Fruit fly (Drosophila melanogaster) S2 (cell line): ENCODE measurements around the gene CG32040.

Experiments
- CG8478 ChIP-seq: fragments of >200 bp; optimal IDR thresholded peaks from 2 replicates; lab custom pipeline; 2018
- CTCF ChIP-seq, 2 experiments: fragments of >200 bp; optimal IDR thresholded peaks; 2 replicates each; lab custom pipeline; 2018

CG32040 gene

DNA sequence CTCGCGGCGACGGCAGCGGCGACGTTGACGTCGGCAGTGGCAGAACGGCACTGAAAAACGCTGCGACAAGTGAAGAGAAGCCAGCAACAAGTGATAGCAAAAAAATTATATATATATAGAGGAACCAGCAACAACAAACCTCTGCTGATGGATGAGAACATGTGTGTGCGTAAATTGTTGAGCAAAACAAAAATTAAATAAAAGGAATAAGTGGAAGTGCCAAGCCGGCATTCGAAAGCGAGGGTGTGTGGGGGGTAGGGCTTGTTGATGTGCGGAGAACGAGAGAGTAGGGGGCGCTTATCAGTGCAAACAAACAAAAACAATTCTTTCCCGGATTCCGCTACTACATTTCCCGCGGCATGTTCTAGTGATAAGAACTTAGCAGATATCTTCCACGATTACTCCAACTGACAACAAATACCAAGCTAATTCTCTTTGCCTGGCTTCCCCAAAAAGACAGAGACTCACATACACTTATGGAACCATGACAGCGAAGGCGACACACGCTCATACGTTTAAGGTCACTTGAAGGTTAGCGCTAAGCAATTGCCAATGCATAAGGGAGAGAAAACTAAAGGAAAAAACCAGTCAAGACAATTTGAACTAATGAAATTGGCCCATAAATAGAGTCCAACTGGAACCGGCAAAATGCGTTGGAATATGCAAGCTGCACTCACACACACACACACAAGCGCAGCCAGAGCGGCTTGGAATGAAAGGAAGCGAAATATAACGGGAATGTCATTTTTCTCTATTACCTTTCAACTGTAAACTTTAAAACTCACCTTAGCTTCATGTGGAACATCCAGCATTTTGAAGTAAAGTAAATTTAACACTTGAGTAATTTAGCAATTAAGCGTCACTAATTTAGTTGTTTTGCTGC, 4.2 kb downstream of the CG32040 start:
- no peak for TF ChIP-seq CTCF (optimal IDR thresholded peaks at IDR 0.05; lab: Kevin White, UChicago)
- no peak for TF ChIP-seq CG8478 (lab: Kevin White, UChicago)

DNA sequence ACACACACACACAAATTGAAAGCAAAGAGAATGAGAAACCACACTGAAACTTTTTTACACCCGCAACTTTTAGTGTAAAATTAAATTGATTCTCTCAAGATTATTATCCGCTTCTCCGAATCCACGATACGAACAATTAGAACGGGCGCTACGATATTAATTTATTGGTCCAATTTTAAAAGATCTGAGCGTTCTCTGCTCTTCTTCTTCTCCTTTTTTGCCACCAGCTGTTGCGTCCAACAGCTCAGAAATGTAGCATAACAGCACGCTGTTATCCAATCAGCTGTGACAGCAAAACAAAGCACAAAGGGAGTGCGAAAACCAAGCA, 4.8 kb downstream of the CG32040 start, which contains the start of the genes UGP and Svip:
TSS of gene UGP (minus strand) at position 223 of the 328 bp plus-strand sequence.
TSS of gene Svip (plus strand) at position 287 of the 328 bp plus-strand sequence.
- TF ChIP-seq CG8478 (lab: Kevin White, UChicago) (no peak), CTCF (optimal IDR thresholded peaks at IDR 0.05; lab: Kevin White, UChicago) (no peak)

DNA sequence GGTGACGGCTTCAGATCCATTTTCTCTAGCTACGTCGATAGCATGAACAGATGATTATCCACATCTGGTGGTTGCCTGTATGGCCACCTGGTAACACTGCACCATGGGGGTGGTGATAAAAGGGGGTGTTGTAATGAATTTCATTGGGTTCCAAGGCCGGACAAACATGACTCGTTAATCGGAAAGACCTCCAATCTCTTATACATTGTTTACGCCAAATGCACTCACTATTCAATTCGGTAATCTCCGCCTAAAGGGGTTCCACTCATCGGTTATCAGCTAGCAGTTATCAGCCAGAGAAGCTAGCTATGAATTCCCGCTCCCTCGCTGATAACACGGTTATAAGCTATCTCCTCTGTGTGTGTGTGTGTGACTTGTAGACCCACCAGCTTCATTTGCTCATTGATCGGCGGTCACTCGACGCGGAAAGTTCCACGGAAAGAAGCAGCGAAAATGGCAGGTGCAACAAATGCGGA, 6.4 kb downstream of the CG32040 start, which contains the start of gene Pdxk:
TSS of gene Pdxk (plus strand) at position 100 of the 476 bp plus-strand sequence.
- TF ChIP-seq CTCF (optimal IDR thresholded peaks at IDR 0.05; lab: Kevin White, UChicago) (no peak), CG8478 (lab: Kevin White, UChicago) (no peak)

DNA sequence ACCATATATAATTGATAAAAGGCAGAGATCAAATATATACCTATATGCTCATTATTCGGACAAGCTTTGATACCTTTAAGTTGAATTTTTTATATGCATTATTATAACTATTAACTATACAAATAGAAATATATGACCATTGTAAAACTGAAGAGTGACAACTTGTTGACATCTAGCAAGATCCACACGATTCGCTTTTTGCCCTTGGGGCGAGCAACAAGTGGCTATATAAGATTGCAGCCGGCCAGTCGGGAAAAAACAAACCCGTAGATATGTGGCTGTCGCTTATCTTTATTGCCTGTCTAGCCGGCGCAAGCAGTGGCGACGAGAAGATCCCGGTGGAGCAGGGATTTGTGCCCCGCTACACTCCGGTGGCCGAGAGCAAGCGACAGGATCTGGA, 8.1 kb downstream of the CG32040 start, which contains the start of gene CG34456:
TSS of gene CG34456 (plus strand) at position 215 of the 400 bp plus-strand sequence.
- TF ChIP-seq CG8478 (lab: Kevin White, UChicago) (no peak), CTCF (optimal IDR thresholded peaks at IDR 0.05; lab: Kevin White, UChicago) (no peak)

DNA sequence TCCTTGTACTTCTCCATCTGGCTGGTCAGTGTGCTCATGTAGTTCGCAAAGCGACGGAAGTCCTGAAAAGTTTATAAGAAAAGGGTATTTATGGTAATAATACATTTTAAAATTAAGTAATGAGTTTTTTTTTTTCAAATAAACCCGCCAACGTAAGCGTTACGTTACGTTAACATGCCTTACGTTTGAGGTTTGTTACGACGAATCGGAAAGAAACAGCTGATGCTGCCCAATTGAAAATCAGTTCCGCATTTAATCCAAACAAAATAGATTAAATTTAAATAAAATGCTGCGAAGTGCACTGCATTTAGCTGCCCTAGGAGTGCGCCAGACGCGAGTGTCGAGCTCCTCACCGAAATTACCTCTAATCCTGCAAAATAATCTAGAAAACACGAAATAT, 10.3 kb downstream of the CG32040 start, which contains the start of gene mRRF1:
TSS of gene mRRF1 (plus strand) at position 220 of the 400 bp plus-strand sequence.
- TF ChIP-seq CG8478 (lab: Kevin White, UChicago) (no peak), CTCF (optimal IDR thresholded peaks at IDR 0.05; lab: Kevin White, UChicago) (no peak)

DNA sequence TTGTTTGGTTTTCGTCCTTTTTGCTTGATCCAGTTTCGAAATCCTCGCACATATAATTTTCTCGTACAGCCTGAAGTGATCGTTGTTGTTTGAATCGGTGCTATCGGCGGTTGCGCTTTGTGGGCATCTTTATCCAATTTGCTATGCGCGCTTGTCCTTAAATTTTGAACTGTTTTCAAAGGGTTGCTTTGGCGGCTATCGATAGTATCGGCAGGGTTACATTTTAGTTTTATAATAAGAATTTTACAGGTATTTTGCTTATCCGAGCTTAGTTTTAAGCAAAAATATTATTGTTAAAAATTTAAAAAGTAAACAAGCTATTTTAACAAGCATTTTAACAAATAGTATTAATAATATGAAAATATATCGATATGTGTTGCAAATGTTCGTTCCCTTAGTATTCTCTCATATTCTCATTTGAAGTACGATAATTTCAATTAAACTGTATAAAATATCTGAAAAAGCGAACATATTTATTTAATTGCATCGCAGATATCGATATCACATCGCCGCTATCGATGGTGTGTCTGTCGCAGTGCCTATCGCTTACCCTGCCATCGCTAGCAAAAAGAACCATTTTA, 13.1 kb downstream of the CG32040 start, which contains the start of the genes Klp67A and CG4452:
TSS of gene Klp67A (minus strand) at position 197 of the 581 bp plus-strand sequence.
TSS of gene CG4452 (plus strand) at position 528 of the 581 bp plus-strand sequence.
- TF ChIP-seq CG8478 (lab: Kevin White, UChicago) = no peak
- no peak for TF ChIP-seq CTCF (optimal IDR thresholded peaks at IDR 0.05; lab: Kevin White, UChicago)

DNA sequence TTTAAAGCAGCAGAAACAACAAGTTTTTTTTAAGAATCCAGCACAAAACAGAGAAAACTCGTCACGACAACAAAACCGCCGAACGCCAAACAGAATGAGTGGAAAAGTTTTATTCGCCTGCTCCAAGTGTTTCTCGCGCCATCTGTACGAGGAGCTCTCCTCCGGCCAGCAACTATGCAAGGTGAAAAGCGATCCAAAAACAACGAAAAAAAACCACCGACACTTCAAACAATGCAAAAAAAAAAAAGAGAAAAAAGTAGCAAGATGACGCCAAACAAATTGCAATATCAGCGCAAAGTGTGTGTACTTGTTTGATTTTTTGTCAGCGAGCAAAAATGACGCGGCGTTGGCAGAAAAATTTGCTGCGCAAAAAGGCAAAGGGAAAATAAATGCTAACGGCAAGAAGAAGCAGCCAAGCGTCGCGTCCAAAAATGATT, 13.6 kb downstream of the CG32040 start:
- TF ChIP-seq CG8478 (lab: Kevin White, UChicago) (no peak), CTCF (optimal IDR thresholded peaks at IDR 0.05; lab: Kevin White, UChicago) (no peak)

DNA sequence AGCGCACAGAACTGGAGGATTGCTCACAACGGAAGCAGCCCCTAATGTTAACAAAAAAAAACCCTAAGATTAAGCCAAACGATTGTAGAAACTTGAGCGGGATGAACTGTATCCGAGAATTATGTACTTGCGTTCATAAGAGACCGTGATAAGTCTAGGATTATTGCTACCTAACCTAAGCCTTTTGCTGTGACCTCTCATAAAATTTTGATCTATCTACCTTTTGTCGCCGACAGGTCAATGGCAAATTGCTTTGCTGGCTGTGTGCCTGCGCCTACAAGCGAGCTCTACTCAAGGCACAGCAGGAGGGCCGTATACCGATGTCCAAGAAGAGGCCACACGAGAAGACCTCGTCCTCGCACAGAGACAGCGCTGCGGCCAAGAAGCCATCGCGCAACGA, 14.8 kb downstream of the CG32040 start:
- no peak for TF ChIP-seq CTCF (optimal IDR thresholded peaks at IDR 0.05; lab: Kevin White, UChicago)
- no peak for TF ChIP-seq CG8478 (lab: Kevin White, UChicago)

DNA sequence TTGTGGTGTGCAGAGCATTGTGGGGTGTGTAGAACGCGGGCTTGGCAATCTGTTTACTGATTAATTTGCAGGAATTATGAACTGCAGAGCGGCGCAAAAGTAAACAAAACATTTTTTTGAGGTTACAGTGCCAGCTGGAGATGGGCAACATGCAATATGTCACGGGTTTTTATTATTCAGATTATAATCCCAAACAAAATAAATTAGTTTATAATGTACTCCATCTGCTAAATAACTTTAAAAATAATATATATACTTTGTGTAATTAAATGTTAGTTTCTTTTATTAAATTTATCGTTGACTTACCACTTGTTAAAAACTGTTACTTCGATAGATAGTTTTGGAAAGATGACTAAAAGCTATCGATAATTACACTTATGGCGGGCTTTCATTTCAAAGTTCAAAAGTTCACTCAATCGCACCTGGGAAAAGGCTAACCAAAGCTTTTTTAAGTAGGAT, 17.1 kb downstream of the CG32040 start, which contains the start of gene Fdx1:
TSS of gene Fdx1 (minus strand) at position 332 of the 459 bp plus-strand sequence.
- TF ChIP-seq CTCF (optimal IDR thresholded peaks at IDR 0.05; lab: Kevin White, UChicago) = no peak
- no peak for TF ChIP-seq CG8478 (lab: Kevin White, UChicago)

DNA sequence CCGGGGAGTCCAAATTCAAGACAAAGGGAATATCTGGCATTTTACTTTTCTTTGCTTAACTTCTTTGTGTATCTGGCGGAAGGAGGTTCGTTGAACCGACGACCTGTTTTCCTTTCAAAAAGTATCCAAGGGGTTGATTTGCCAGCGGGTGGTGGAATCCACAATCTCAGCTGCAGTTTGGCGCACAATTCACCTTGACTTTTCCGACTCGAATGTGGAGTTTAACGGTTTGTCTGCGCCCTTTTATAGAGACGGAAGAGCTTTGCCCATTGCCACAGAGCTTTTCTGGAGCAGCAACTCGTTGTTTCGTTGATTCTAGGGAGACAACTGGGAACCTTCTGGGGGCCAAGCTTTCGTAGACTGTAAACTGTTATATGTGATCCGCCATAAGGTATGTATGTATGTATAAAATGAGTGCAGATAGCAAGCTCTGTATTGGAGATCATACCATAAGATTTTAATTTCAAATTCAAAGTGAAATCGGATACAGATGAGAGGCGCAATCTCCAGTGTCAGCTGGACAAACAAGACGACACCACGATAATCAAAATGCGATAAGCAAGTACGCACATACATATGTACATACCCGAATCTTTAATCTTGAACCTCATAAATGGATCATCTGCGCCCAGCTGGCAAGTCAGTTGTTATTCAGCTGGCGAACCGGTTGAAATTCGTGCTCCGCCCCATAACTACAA, 18.6 kb downstream of the CG32040 start, which contains the start of the genes Hsp67Bc, CG4456 and Hsp22:
TSS of gene Hsp67Bc (minus strand) at position 220 of the 698 bp plus-strand sequence.
TSS of gene CG4456 (plus strand) at position 445 of the 698 bp plus-strand sequence.
TSS of gene Hsp22 (plus strand) at position 654 of the 698 bp plus-strand sequence.
- TF ChIP-seq CG8478 (lab: Kevin White, UChicago) (no peak), CTCF (optimal IDR thresholded peaks at IDR 0.05; lab: Kevin White, UChicago) (no peak)

DNA sequence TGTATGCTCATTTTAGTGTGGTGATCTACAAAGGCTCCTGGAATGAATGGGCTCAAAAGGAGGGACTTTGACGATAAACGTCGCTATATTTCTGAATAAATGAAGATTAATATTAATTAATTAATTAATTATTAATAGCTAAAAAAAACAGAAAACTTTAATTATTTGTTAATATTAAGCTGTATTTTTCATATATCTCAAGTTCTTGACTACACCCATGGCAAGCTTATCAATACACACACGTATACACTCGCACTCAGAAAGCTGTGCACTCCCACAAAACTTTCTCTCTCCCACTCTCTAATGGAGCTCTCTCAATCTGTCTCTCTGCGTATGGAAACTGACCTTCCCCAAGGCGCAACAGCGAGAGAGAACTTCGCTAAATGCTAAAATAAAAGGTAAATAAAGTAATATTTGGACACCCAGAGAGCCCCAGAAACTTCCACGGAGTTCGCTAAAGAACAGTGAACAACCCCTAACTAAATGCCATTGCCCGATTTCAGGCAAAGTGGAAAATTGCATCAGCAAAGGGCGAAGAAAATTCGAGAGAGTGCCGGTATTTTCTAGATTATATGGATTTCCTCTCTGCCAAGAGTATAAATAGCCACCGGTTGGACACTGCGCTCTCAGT, 19.7 kb downstream of the CG32040 start:
- no peak for TF ChIP-seq CG8478 (lab: Kevin White, UChicago)
- no peak for TF ChIP-seq CTCF (optimal IDR thresholded peaks at IDR 0.05; lab: Kevin White, UChicago)

DNA sequence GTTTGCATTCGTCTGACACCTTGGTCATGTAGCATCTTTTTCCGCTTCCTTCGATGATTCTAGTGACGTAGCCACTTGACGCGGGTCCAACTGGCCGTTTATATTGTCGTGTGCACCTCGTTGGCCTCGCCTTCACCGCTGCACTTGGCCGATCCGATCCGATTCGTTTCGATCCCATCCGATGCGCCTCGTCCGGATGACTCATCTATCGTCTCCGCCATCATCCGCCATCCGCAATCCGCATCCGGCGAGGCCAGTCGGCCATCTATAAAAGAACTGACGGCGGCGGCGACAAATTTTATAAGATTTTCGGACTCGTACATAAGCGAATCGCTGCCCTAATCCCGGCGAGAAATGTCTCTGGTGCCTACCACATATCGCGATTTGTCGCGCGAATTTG, 21.3 kb downstream of the CG32040 start, which contains the start of gene CG4461:
TSS of gene CG4461 (plus strand) at position 301 of the 400 bp plus-strand sequence.
- TF ChIP-seq CTCF (optimal IDR thresholded peaks at IDR 0.05; lab: Kevin White, UChicago) (no peak), CG8478 (lab: Kevin White, UChicago) (no peak)

DNA sequence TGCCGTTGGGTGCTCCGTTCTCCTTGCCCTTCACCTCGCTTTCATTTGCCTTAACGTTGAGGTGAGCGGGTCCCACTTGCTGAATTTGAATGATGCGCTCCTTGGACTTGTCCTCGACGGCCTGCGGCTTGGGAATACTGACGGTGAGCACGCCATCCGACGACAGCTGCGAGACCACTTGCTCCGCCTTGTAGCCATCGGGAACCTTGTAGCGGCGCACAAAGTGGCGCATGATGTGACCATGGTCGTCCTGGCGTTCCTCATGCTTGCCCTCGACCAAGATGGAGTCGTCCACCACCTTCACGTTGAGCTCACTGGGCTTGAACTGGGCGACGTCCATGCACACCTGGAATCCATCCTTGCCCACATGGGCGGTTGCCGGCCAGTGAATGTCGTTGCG, 22.7 kb downstream of the CG32040 start:
- TF ChIP-seq CG8478 (lab: Kevin White, UChicago) (no peak), CTCF (optimal IDR thresholded peaks at IDR 0.05; lab: Kevin White, UChicago) (no peak)
